Fruit fly (Drosophila melanogaster) whole organism, pupa: ENCODE data around the gene CG7720.

Source experiments
- CG10348 ChIP-seq: fragments of 200-800 bp; sonication (Bioruptor generic); IDR thresholded peaks from 2 replicates; pipeline ENCODE4 v1.3.6; 2022; ENCODE audit warnings: missing biosample characterization, missing genetic modification characterization
- CG12605 ChIP-seq: fragments of 200-800 bp; sonication (Bioruptor generic); IDR thresholded peaks from 2 replicates; pipeline ENCODE4 v1.3.6; 2022; ENCODE audit warnings: missing biosample characterization, missing genetic modification characterization
- CG13204 ChIP-seq: fragments of 200-800 bp; sonication (Bioruptor generic); optimal IDR thresholded peaks from 2 replicates; lab custom pipeline; 2018; ENCODE audit warnings: missing biosample characterization, mild to moderate bottlenecking, missing genetic modification characterization, moderate library complexity
- CG14655 ChIP-seq: fragments of 200-800 bp; sonication (Bioruptor generic); optimal IDR thresholded peaks from 3 replicates; lab custom pipeline; 2017; ENCODE audit warnings: mild to moderate bottlenecking, missing biosample characterization, missing genetic modification reagents, missing genetic modification characterization
- CG15710 ChIP-seq: fragments of 200-800 bp; sonication (Bioruptor generic); optimal IDR thresholded peaks from 2 replicates; lab custom pipeline; 2018; ENCODE audit warnings: missing biosample characterization, mild to moderate bottlenecking, missing genetic modification characterization, moderate library complexity
- CG17806 ChIP-seq: fragments of 200-800 bp; sonication (Bioruptor generic); optimal IDR thresholded peaks from 2 replicates; lab custom pipeline; 2018; ENCODE audit warnings: missing biosample characterization, mild to moderate bottlenecking, missing genetic modification characterization, moderate library complexity
- CG32121 ChIP-seq: fragments of 200-800 bp; sonication (Bioruptor generic); IDR thresholded peaks from 2 replicates; pipeline ENCODE4 v1.3.6; 2022; ENCODE audit warnings: missing biosample characterization, missing genetic modification characterization
- CG34367 ChIP-seq: fragments of 200-800 bp; sonication (Bioruptor generic); optimal IDR thresholded peaks from 2 replicates; lab custom pipeline; 2018; ENCODE audit warnings: missing biosample characterization, mild to moderate bottlenecking, missing genetic modification characterization
- CG4496 ChIP-seq: fragments of 200-800 bp; sonication (Bioruptor generic); IDR thresholded peaks from 3 replicates; pipeline ENCODE4 v1.3.6; 2022; ENCODE audit warnings: missing biosample characterization, missing genetic modification characterization
- CG8159 ChIP-seq: fragments of 200-800 bp; sonication (Bioruptor generic); optimal IDR thresholded peaks from 3 replicates; lab custom pipeline; 2018; ENCODE audit warnings: missing biosample characterization, mild to moderate bottlenecking, missing genetic modification characterization, moderate library complexity
- CG8301 ChIP-seq: fragments of 200-800 bp; sonication (Bioruptor generic); optimal IDR thresholded peaks from 2 replicates; lab custom pipeline; 2018; ENCODE audit warnings: missing biosample characterization, mild to moderate bottlenecking, missing genetic modification characterization
- CG9948 ChIP-seq: fragments of 200-800 bp; sonication (Bioruptor generic); optimal IDR thresholded peaks from 2 replicates; lab custom pipeline; 2018; ENCODE audit warnings: missing biosample characterization, mild to moderate bottlenecking, missing genetic modification characterization, moderate library complexity
- D1 ChIP-seq: fragments of 200-800 bp; sonication (Bioruptor generic); optimal IDR thresholded peaks from 2 replicates; lab custom pipeline; 2018; ENCODE audit warnings: missing biosample characterization, mild to moderate bottlenecking, missing genetic modification characterization, moderate library complexity
- EcR ChIP-seq: fragments of 200-800 bp; sonication (Bioruptor generic); optimal IDR thresholded peaks from 3 replicates; lab custom pipeline; 2019; ENCODE audit warnings: missing biosample characterization, missing genetic modification characterization, mild to moderate bottlenecking, moderate library complexity, missing genetic modification reagents
- Ets98B ChIP-seq: fragments of 200-800 bp; sonication (Bioruptor generic); IDR thresholded peaks from 2 replicates; pipeline ENCODE4 v1.3.6; 2022; ENCODE audit warnings: missing biosample characterization, missing genetic modification characterization
- Pif1A ChIP-seq: fragments of 200-800 bp; sonication (Bioruptor generic); optimal IDR thresholded peaks from 3 replicates; lab custom pipeline; 2016; ENCODE audit warnings: missing biosample characterization, missing genetic modification characterization
- Pif1B ChIP-seq: fragments of 200-800 bp; sonication (Bioruptor generic); optimal IDR thresholded peaks from 3 replicates; lab custom pipeline; 2016; ENCODE audit warnings: missing biosample characterization, missing genetic modification characterization
- Snoo ChIP-seq: fragments of 200-800 bp; sonication (Bioruptor generic); optimal IDR thresholded peaks from 3 replicates; lab custom pipeline; 2017; ENCODE audit warnings: missing biosample characterization, mild to moderate bottlenecking, missing genetic modification characterization, inconsistent platforms
- fd96Ca ChIP-seq: fragments of 200-800 bp; sonication (Bioruptor generic); IDR thresholded peaks from 3 replicates; pipeline ENCODE4 v1.3.6; 2022; ENCODE audit warnings: missing biosample characterization, missing genetic modification characterization
- gl ChIP-seq: fragments of 200-800 bp; sonication (Bioruptor generic); optimal IDR thresholded peaks from 2 replicates; lab custom pipeline; 2018; ENCODE audit warnings: missing biosample characterization, mild to moderate bottlenecking, missing genetic modification characterization
- rn ChIP-seq: fragments of 200-800 bp; sonication (Bioruptor generic); IDR thresholded peaks from 2 replicates; pipeline ENCODE4 v1.3.6; 2022; ENCODE audit warnings: missing biosample characterization, missing genetic modification characterization

CG7720 gene

dm6 chr3R:18743270-18743922, 51.6 kb downstream of the CG7720 start, which contains the start of gene Mekk1:
TSS of gene Mekk1 (minus strand) at chr3R:18743594.
- TF ChIP-seq Pif1A (GFP tag; lab: Kevin White, UChicago), result no peak
- TF ChIP-seq gl (tag; lab: Kevin White, UChicago), result peak; percentile 64
- no peak for TF ChIP-seq rn (GFP tag; lab: Robert Waterston, UW)
- TF ChIP-seq Snoo (tag; lab: Kevin White, UChicago), result peak; percentile 38
- no peak for TF ChIP-seq D1
- TF ChIP-seq Pif1B (GFP tag; lab: Kevin White, UChicago), result peak; percentile 43
- peak; percentile 26 for TF ChIP-seq CG34367
- peak; percentile 35; the same call in 1 of the 2 replicates for TF ChIP-seq CG12605 (GFP tag; lab: Robert Waterston, UW)
- no peak for TF ChIP-seq fd96Ca (GFP tag; lab: Robert Waterston, UW)
- TF ChIP-seq CG15710 (tag; lab: Kevin White, UChicago), result peak; percentile 45
- no peak for TF ChIP-seq CG10348 (GFP tag; lab: Robert Waterston, UW)
- TF ChIP-seq CG17806 (tag; lab: Kevin White, UChicago), result peak; percentile 9
- TF ChIP-seq CG32121 (GFP tag; lab: Robert Waterston, UW), result peak; percentile 11; the same call in 1 of the 2 replicates
- TF ChIP-seq CG8301 (tag; lab: Kevin White, UChicago), result no peak
- TF ChIP-seq CG8159, result peak; percentile 91
- no peak for TF ChIP-seq CG14655

DNA sequence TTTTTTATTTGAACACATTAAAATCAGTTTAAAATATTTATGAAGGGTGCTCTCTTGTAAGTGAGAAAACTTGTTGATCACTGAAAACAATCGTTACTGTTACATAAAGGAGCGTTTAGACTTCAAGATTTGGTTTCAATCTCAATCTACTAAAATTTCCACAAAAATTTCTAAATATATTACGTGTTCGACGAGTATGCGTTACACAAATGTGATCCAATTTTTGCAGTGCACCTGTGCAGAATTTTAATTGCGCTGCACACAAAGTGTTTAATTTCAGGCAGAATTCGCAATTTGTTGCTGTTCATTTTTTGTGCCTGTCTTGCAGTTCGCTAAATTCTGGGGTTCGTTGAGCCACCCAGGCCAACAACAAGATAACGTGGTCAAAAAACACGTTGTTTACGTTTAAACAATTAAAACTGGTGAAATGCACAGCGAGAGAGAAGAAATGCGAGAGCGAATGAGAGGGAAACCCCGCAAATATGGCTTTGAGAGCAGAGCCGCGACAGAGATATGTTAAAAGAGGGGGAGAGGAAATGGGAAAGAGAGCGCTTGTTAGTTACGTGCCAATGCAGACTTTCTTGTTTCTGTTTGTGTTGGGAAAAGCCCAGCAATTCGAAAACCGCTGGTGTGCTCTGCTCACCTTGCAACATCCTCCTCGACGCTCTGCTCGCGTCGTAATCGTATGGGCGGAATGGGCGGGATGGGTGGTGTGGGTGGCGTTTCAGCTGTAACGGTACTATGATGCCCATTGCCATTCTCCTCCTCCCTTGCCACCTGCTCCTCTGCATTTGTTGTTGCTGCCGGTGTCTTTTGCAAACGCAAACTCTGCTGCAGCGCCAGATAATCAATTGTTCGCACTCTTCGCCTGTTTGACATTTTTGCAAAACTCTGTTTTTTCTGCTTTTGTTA, 52.4 kb downstream of the CG7720 start:
- TF ChIP-seq CG8301 (tag; lab: Kevin White, UChicago) (peak; percentile 56), rn (GFP tag; lab: Robert Waterston, UW) (peak; percentile 34; the same call in 1 of the 2 replicates), Snoo (tag; lab: Kevin White, UChicago) (no peak), CG13204 (GFP tag; lab: Kevin White, UChicago) (peak; percentile 62), CG4496 (GFP tag; lab: Robert Waterston, UW) (peak; percentile 62; the same call in 2 of the 3 replicates), CG15710 (tag; lab: Kevin White, UChicago) (no peak), Pif1A (GFP tag; lab: Kevin White, UChicago) (peak; percentile 46), CG14655 (peak; percentile 71), CG9948 (tag; lab: Kevin White, UChicago) (no peak), CG17806 (tag; lab: Kevin White, UChicago) (peak; percentile 30), CG32121 (GFP tag; lab: Robert Waterston, UW) (peak; percentile 19; the same call in 1 of the 2 replicates), Pif1B (GFP tag; lab: Kevin White, UChicago) (peak; percentile 57), D1 (peak; percentile 37), Ets98B (GFP tag; lab: Robert Waterston, UW) (peak; percentile 44), EcR (no peak), CG10348 (GFP tag; lab: Robert Waterston, UW) (no peak), fd96Ca (GFP tag; lab: Robert Waterston, UW) (no peak), CG12605 (GFP tag; lab: Robert Waterston, UW) (no peak), CG34367 (no peak)

DNA sequence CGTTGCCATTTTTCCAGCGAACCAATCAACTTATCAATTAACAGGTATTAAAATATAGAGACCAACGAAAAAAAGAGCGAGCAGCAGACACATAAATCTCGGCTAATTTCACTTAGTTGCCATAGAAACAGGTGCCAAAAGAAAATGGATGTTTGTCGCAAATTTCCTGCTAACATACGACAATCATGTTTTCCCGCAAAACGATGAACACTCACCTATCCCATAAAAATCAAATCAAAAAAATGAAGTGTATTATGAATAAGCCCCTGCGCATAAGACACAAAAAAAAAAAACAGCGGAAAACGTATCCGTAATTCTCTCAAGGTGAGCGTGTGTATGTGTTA, 53.2 kb downstream of the CG7720 start:
- TF ChIP-seq Ets98B (GFP tag; lab: Robert Waterston, UW) (no peak), CG9948 (tag; lab: Kevin White, UChicago) (no peak)

dm6 chr3R:18741027-18741843, 53.7 kb downstream of the CG7720 start:
- TF ChIP-seq CG34367, result peak; percentile 83
- peak; percentile 90 for TF ChIP-seq CG32121 (GFP tag; lab: Robert Waterston, UW)
- peak; percentile 70 for TF ChIP-seq D1
- TF ChIP-seq CG17806 (tag; lab: Kevin White, UChicago), result peak; percentile 90
- TF ChIP-seq CG13204 (GFP tag; lab: Kevin White, UChicago), result peak; percentile 74
- peak; percentile 91 for TF ChIP-seq CG12605 (GFP tag; lab: Robert Waterston, UW)
- peak; percentile 87 for TF ChIP-seq CG15710 (tag; lab: Kevin White, UChicago)
- peak; percentile 90 for TF ChIP-seq Pif1A (GFP tag; lab: Kevin White, UChicago)
- peak; percentile 87 for TF ChIP-seq CG8159
- peak; percentile 45; the same call in 1 of the 2 replicates for TF ChIP-seq CG10348 (GFP tag; lab: Robert Waterston, UW)
- TF ChIP-seq Snoo (tag; lab: Kevin White, UChicago), result peak; percentile 95
- TF ChIP-seq gl (tag; lab: Kevin White, UChicago), result peak; percentile 71
- TF ChIP-seq CG9948 (tag; lab: Kevin White, UChicago), result peak; percentile 88
- TF ChIP-seq CG14655, result peak; percentile 96
- TF ChIP-seq CG8301 (tag; lab: Kevin White, UChicago), result peak; percentile 95
- peak; percentile 96 for TF ChIP-seq CG4496 (GFP tag; lab: Robert Waterston, UW)
- peak; percentile 93 for TF ChIP-seq Pif1B (GFP tag; lab: Kevin White, UChicago)
- TF ChIP-seq Ets98B (GFP tag; lab: Robert Waterston, UW), result peak; percentile 94
- TF ChIP-seq rn (GFP tag; lab: Robert Waterston, UW), result peak; percentile 79
- no peak for TF ChIP-seq EcR
- TF ChIP-seq fd96Ca (GFP tag; lab: Robert Waterston, UW), result peak; percentile 79; the same call in 2 of the 3 replicates
